Worm (Caenorhabditis elegans) whole organism, L4 larva: Measurements from ENCODE around the gene hst-2.
A peak's percentile ranks its signal among the peaks of the same experiment; 100 is the strongest.

Experiments used
- F26F4.8 ChIP-seq: fragments of 200-800 bp; sonication (Bioruptor generic); conservative IDR thresholded peaks from 2 replicates; pipeline ENCODE4 v1.3.6; 2022; ENCODE audit warnings: missing genetic modification characterization, missing compliant biosample characterization
- F37D6.2 ChIP-seq: sonication (generic microtip); optimal IDR thresholded peaks from 2 replicates; lab custom pipeline; 2016; ENCODE audit warnings: mild to moderate bottlenecking, missing genetic modification characterization, missing compliant biosample characterization
- F49E8.2 ChIP-seq: sonication (generic microtip); optimal IDR thresholded peaks from 2 replicates; lab custom pipeline; 2016; ENCODE audit warnings: missing compliant biosample characterization, mild to moderate bottlenecking, missing genetic modification characterization, borderline replicate concordance
- Y48G9A.11 ChIP-seq: fragments of 200-800 bp; sonication (Bioruptor generic); IDR thresholded peaks from 2 replicates; pipeline ENCODE4 v1.3.6; 2022; ENCODE audit warnings: missing genetic modification reagents, missing genetic modification characterization, missing compliant biosample characterization
- Y5F2A.4 ChIP-seq: fragments of 200-800 bp; sonication (Bioruptor generic); optimal IDR thresholded peaks from 2 replicates; lab custom pipeline; 2018; ENCODE audit warnings: mild to moderate bottlenecking, missing genetic modification characterization, missing compliant biosample characterization
- ZK337.2 ChIP-seq: fragments of 200-800 bp; sonication (Bioruptor generic); IDR thresholded peaks from 2 replicates; pipeline ENCODE4 v1.3.6; 2022; ENCODE audit warnings: missing genetic modification reagents, missing genetic modification characterization, missing compliant biosample characterization
- aha-1 ChIP-seq: fragments of 150-350 bp; peaks from one replicate; lab custom pipeline; 2014; ENCODE audit warnings: missing biosample characterization, missing genetic modification characterization
- ceh-28 ChIP-seq: fragments of 150-350 bp; optimal IDR thresholded peaks from 2 replicates; lab custom pipeline; 2014; ENCODE audit warnings: missing biosample characterization, missing genetic modification reagents, missing genetic modification characterization
- ceh-62 ChIP-seq: sonication (generic microtip); optimal IDR thresholded peaks from 2 replicates; lab custom pipeline; 2017; ENCODE audit warnings: missing biosample characterization, missing genetic modification characterization
- ctbp-1 ChIP-seq: fragments of 200-800 bp; sonication (Bioruptor generic); IDR thresholded peaks from 2 replicates; pipeline ENCODE4 v1.3.6; 2022; ENCODE audit warnings: missing genetic modification reagents, missing genetic modification characterization, missing compliant biosample characterization
- daf-19 ChIP-seq: fragments of 200-800 bp; sonication (Bioruptor generic); conservative IDR thresholded peaks from 2 replicates; pipeline ENCODE4 v1.3.6; 2022; ENCODE audit warnings: missing genetic modification characterization, missing compliant biosample characterization
- dmd-9 ChIP-seq: fragments of 200-800 bp; sonication (Bioruptor generic); IDR thresholded peaks from 2 replicates; pipeline ENCODE4 v1.3.6; 2022; ENCODE audit warnings: missing genetic modification reagents, missing genetic modification characterization, missing compliant biosample characterization
- dpl-1 ChIP-seq: fragments of 150-350 bp; optimal IDR thresholded peaks from 2 replicates; lab custom pipeline; 2014; ENCODE audit warnings: missing biosample characterization, missing genetic modification reagents, missing genetic modification characterization
- duxl-1 ChIP-seq: sonication (generic microtip); optimal IDR thresholded peaks from 2 replicates; lab custom pipeline; 2016; ENCODE audit warnings: mild to moderate bottlenecking, missing genetic modification characterization, moderate library complexity, missing compliant biosample characterization; ENCODE audit not compliant: poor library complexity
- fkh-10 ChIP-seq: fragments of 150-350 bp; optimal IDR thresholded peaks from 2 replicates; lab custom pipeline; 2014; ENCODE audit warnings: missing biosample characterization, missing genetic modification reagents, missing genetic modification characterization
- fos-1 ChIP-seq: fragments of 150-350 bp; optimal IDR thresholded peaks from 2 replicates; lab custom pipeline; 2014; ENCODE audit warnings: missing biosample characterization, missing genetic modification characterization
- hlh-11 ChIP-seq: fragments of 200-800 bp; sonication (Bioruptor generic); optimal IDR thresholded peaks from 2 replicates; lab custom pipeline; 2018; ENCODE audit warnings: mild to moderate bottlenecking, missing genetic modification characterization, missing compliant biosample characterization
- hlh-30 ChIP-seq: sonication (generic microtip); optimal IDR thresholded peaks from 2 replicates; lab custom pipeline; 2017; ENCODE audit warnings: antibody characterized with exemption, mild to moderate bottlenecking, missing genetic modification characterization, missing compliant biosample characterization; ENCODE audit not compliant: insufficient read depth
- hmg-1.1 ChIP-seq: fragments of 200-800 bp; sonication (Bioruptor generic); IDR thresholded peaks from 2 replicates; pipeline ENCODE4 v1.3.6; 2022; ENCODE audit warnings: missing genetic modification reagents, missing genetic modification characterization, missing compliant biosample characterization
- lim-7 ChIP-seq: fragments of 200-800 bp; sonication (Bioruptor generic); IDR thresholded peaks from 2 replicates; pipeline ENCODE4 v1.3.6; 2022; ENCODE audit warnings: missing genetic modification characterization, missing compliant biosample characterization
- lin-15B ChIP-seq: fragments of 150-350 bp; sonication (generic microtip); optimal IDR thresholded peaks from 3 replicates; lab custom pipeline; 2014; ENCODE audit warnings: missing biosample characterization, missing genetic modification characterization
- lin-39 ChIP-seq: fragments of 150-350 bp; optimal IDR thresholded peaks from 2 replicates; lab custom pipeline; 2014; ENCODE audit warnings: missing biosample characterization, missing genetic modification reagents, missing genetic modification characterization
- madf-9 ChIP-seq: fragments of 200-800 bp; sonication (Bioruptor generic); conservative IDR thresholded peaks from 2 replicates; pipeline ENCODE4 v1.3.6; 2022; ENCODE audit warnings: missing genetic modification reagents, missing genetic modification characterization, missing compliant biosample characterization
- mdt-29 ChIP-seq: fragments of 200-800 bp; sonication (Bioruptor generic); IDR thresholded peaks from 2 replicates; pipeline ENCODE4 v1.3.6; 2022; ENCODE audit warnings: missing genetic modification reagents, missing genetic modification characterization, missing compliant biosample characterization
- mep-1 ChIP-seq: fragments of 150-350 bp; sonication (generic microtip); optimal IDR thresholded peaks from 3 replicates; lab custom pipeline; 2014; ENCODE audit warnings: missing biosample characterization, missing genetic modification characterization
- nhr-102 ChIP-seq: sonication (generic microtip); optimal IDR thresholded peaks from 2 replicates; lab custom pipeline; 2016; ENCODE audit warnings: mild to moderate bottlenecking, missing genetic modification characterization, moderate library complexity, missing compliant biosample characterization
- nhr-11 ChIP-seq: fragments of 150-350 bp; optimal IDR thresholded peaks from 2 replicates; lab custom pipeline; 2014; ENCODE audit warnings: missing biosample characterization, missing genetic modification characterization
- nhr-237 ChIP-seq: sonication (generic microtip); optimal IDR thresholded peaks from 2 replicates; lab custom pipeline; 2017; ENCODE audit warnings: missing biosample characterization, missing genetic modification characterization
- nhr-25 ChIP-seq: sonication (generic microtip); optimal IDR thresholded peaks from 2 replicates; lab custom pipeline; 2017; ENCODE audit warnings: missing genetic modification characterization, mild to moderate bottlenecking, missing compliant biosample characterization, antibody characterized with exemption, moderate library complexity, borderline replicate concordance; ENCODE audit not compliant: insufficient read depth
- nhr-41 ChIP-seq: fragments of 200-800 bp; sonication (Bioruptor generic); IDR thresholded peaks from 2 replicates; pipeline ENCODE4 v1.3.6; 2022; ENCODE audit warnings: missing genetic modification reagents, missing genetic modification characterization, missing compliant biosample characterization
- nhr-48 ChIP-seq: sonication (generic microtip); optimal IDR thresholded peaks from 2 replicates; lab custom pipeline; 2016; ENCODE audit warnings: mild to moderate bottlenecking, missing genetic modification characterization, missing compliant biosample characterization
- nhr-76 ChIP-seq: fragments of 150-350 bp; optimal IDR thresholded peaks from 2 replicates; lab custom pipeline; 2014; ENCODE audit warnings: missing biosample characterization, missing genetic modification characterization
- nhr-77 ChIP-seq: fragments of 150-350 bp; optimal IDR thresholded peaks from 2 replicates; lab custom pipeline; 2014; ENCODE audit warnings: missing biosample characterization, missing genetic modification characterization
- pha-4 ChIP-seq, 2 experiments: fragments of 150-350 bp in 1 of 2; fragments of 200-800 bp in 1 of 2; sonication (Bioruptor generic) in 1 of 2; IDR thresholded peaks in 1 of 2; optimal IDR thresholded peaks in 1 of 2; 2 replicates each; pipeline versions ENCODE4 v1.3.6 to Lab custom; 2014 to 2022; ENCODE audit warnings: missing genetic modification characterization in 2 of 2, missing genetic modification reagents in 2 of 2, missing biosample characterization in 1 of 2, missing compliant biosample characterization in 1 of 2
- php-3 ChIP-seq: fragments of 200-800 bp; sonication (Bioruptor generic); IDR thresholded peaks from 2 replicates; pipeline ENCODE4 v1.3.6; 2022; ENCODE audit warnings: missing genetic modification reagents, missing genetic modification characterization, missing compliant biosample characterization
- sdz-12 ChIP-seq: fragments of 200-800 bp; sonication (Bioruptor generic); optimal IDR thresholded peaks from 2 replicates; lab custom pipeline; 2018; ENCODE audit warnings: mild to moderate bottlenecking, missing genetic modification characterization, missing compliant biosample characterization
- set-16 ChIP-seq: fragments of 200-800 bp; sonication (Bioruptor generic); IDR thresholded peaks from 2 replicates; pipeline ENCODE4 v1.3.6; 2022; ENCODE audit warnings: missing genetic modification reagents, missing genetic modification characterization, missing compliant biosample characterization
- skn-1 ChIP-seq: fragments of 150-350 bp; optimal IDR thresholded peaks from 2 replicates; lab custom pipeline; 2014; ENCODE audit warnings: missing biosample characterization, missing genetic modification characterization
- snpc-1.2 ChIP-seq: fragments of 200-800 bp; sonication (Bioruptor generic); IDR thresholded peaks from 2 replicates; pipeline ENCODE4 v1.3.6; 2022; ENCODE audit warnings: missing genetic modification reagents, missing genetic modification characterization, missing compliant biosample characterization
- tra-1 ChIP-seq: fragments of 200-800 bp; sonication (Bioruptor generic); IDR thresholded peaks from 2 replicates; pipeline ENCODE4 v1.3.6; 2022; ENCODE audit warnings: missing genetic modification reagents, missing genetic modification characterization, missing compliant biosample characterization
- unc-39 ChIP-seq: sonication (generic microtip); optimal IDR thresholded peaks from 2 replicates; lab custom pipeline; 2017; ENCODE audit warnings: missing biosample characterization, missing genetic modification characterization
- zfp-3 ChIP-seq: fragments of 200-800 bp; sonication (Bioruptor generic); conservative IDR thresholded peaks from 2 replicates; pipeline ENCODE4 v1.3.6; 2022; ENCODE audit warnings: missing genetic modification reagents, missing genetic modification characterization, missing compliant biosample characterization
- zip-2 ChIP-seq: fragments of 150-350 bp; optimal IDR thresholded peaks from 2 replicates; lab custom pipeline; 2014; ENCODE audit warnings: missing biosample characterization, missing genetic modification characterization

Gene hst-2

DNA sequence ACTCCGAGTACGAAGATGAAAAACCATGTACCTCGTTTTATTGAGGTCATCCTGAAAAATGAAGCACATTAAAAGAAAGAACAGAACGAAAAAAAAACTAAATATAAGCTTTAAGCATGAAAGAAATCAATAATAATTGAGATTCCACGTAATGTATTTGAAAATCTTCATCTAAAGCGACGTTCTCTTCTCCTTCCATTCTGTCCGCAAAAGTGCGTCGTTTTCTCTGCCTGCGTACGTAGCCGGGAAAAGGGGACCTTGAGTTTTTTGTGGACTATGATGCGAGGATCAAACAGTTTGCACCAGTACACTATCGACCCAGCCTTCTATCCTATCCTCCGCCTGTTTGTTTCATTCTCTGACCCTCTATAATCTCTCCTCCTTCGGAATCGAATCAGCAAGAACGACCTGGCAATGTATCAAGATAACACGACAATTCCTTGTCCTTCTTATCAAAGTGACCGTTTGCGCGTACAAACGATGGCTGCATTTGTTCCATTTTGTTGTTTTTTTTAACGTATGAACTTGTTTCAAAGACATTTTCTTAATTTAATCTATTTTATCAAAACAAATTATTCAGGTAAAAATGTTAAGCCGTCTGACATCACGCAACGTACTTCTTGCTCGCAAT lies 8.6 kb upstream of the hst-2 start, which contains the start of the genes C34F6.7 and idh-2 (continued):
- TF ChIP-seq aha-1 (tag; lab: Kevin White, UChicago) (peak; percentile 63), lin-15B (no peak), ceh-62 (tag; lab: Kevin White, UChicago) (no peak), zfp-3 (GFP tag; lab: Robert Waterston, UW) (no peak), skn-1 (tag; lab: Kevin White, UChicago) (no peak), Y5F2A.4 (GFP tag; lab: Kevin White, UChicago) (no peak), Y48G9A.11 (no peak), fkh-10 (GFP tag; lab: Kevin White, UChicago) (no peak), unc-39 (tag; lab: Kevin White, UChicago) (no peak), nhr-237 (tag; lab: Kevin White, UChicago) (no peak), tra-1 (GFP tag; lab: Robert Waterston, UW) (no peak), madf-9 (GFP tag; lab: Robert Waterston, UW) (0 out of 2 replicates have a peak, but pooled peaks have one; percentile 9), pha-4 (GFP tag; IDR thresholded peaks at IDR 0.05; lab: Robert Waterston, UW) (no peak), pha-4 (tag; optimal IDR thresholded peaks at IDR 0.05; lab: Kevin White, UChicago) (no peak), ctbp-1 (GFP tag; lab: Robert Waterston, UW) (no peak), snpc-1.2 (GFP tag; lab: Robert Waterston, UW) (no peak), daf-19 (GFP tag; lab: Robert Waterston, UW) (no peak), php-3 (GFP tag; lab: Robert Waterston, UW) (no peak), duxl-1 (tag; lab: Kevin White, UChicago) (no peak), nhr-11 (tag; lab: Kevin White, UChicago) (no peak), mdt-29 (GFP tag; lab: Robert Waterston, UW) (no peak), nhr-77 (tag; lab: Kevin White, UChicago) (no peak), F49E8.2 (tag; lab: Kevin White, UChicago) (no peak), F37D6.2 (tag; lab: Kevin White, UChicago) (no peak), ceh-28 (tag; lab: Kevin White, UChicago) (no peak), nhr-25 (tag; lab: Kevin White, UChicago) (peak; percentile 37), sdz-12 (GFP tag; lab: Kevin White, UChicago) (no peak), nhr-48 (peak; percentile 64)

DNA sequence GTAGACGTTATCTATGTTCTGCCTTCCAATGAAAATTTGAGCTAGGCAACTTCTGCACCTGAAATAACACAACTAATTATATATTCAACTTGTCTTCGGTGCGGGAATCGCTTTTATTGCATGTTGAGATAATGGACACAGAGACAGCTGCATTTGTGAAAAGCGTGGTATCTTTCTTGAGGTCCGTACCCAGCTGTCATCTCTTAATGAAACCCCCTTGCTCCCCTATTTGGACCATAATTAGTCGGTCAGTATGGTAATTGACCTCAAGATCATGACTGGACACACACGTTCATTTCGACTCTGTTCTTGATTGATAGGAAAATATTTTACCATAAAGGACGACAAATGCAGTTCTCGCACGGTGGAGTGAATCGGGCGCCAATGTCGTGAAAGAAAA lies 4.4 kb upstream of the hst-2 start:
- TF ChIP-seq snpc-1.2 (GFP tag; lab: Robert Waterston, UW) (no peak), nhr-76 (tag; lab: Kevin White, UChicago) (no peak), nhr-102 (tag; lab: Kevin White, UChicago) (no peak), fos-1 (tag; lab: Kevin White, UChicago) (no peak), set-16 (GFP tag; lab: Robert Waterston, UW) (no peak), unc-39 (tag; lab: Kevin White, UChicago) (no peak), dpl-1 (GFP tag; lab: Kevin White, UChicago) (no peak), mep-1 (tag; lab: Kevin White, UChicago) (no peak)
- TF ChIP-seq, all 104 proteins: peak for 0

DNA sequence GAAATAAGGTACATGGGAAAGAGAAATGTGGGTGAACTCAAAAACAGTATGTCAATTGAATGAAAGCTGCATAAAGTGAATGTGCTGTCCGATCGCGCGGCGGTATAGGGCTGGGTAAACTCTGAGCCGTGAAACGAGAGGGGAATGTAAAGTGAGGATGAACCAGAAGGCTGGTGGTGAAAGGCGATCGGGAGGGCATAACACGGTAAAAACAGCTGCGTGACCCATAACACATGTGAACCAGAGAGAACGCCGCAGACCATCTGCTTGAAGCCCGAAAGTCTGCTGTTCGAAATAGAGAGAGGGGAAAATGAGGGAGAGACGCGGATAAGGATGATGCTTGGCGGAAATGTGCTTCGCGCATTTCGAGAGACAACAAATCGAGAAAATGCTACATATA lies 3.5 kb upstream of the hst-2 start:
- no peak for TF ChIP-seq hlh-11 (tag; lab: Kevin White, UChicago)
- no peak for TF ChIP-seq ZK337.2
- TF ChIP-seq lim-7 (GFP tag; lab: Robert Waterston, UW), result no peak
- no peak for TF ChIP-seq zip-2 (tag; lab: Kevin White, UChicago)
- TF ChIP-seq fkh-10 (GFP tag; lab: Kevin White, UChicago), result no peak
- no peak for TF ChIP-seq daf-19 (GFP tag; lab: Robert Waterston, UW)
- no peak for TF ChIP-seq nhr-77 (tag; lab: Kevin White, UChicago)
- TF ChIP-seq F26F4.8 (GFP tag; lab: Robert Waterston, UW), result no peak
- TF ChIP-seq lin-39 (tag; lab: Kevin White, UChicago), result no peak
- no peak for TF ChIP-seq hmg-1.1 (GFP tag; lab: Robert Waterston, UW)
- TF ChIP-seq skn-1 (tag; lab: Kevin White, UChicago), result no peak
- TF ChIP-seq hlh-30, result no peak
- no peak for TF ChIP-seq nhr-41 (GFP tag; lab: Robert Waterston, UW)
- no peak for TF ChIP-seq dmd-9 (GFP tag; lab: Robert Waterston, UW)
- TF ChIP-seq nhr-237 (tag; lab: Kevin White, UChicago), result no peak
- no peak for TF ChIP-seq lin-15B
